Worm (Caenorhabditis elegans) whole organism, L4/young adult: ENCODE results near the gene aakb-1.

Experiments
- W03F9.2 ChIP-seq: fragments of 150-350 bp; optimal IDR thresholded peaks from 2 replicates; lab custom pipeline; 2014; ENCODE audit warnings: missing biosample characterization, missing genetic modification characterization
- dao-5 ChIP-seq: sonication (generic microtip); optimal IDR thresholded peaks from 2 replicates; lab custom pipeline; 2016; ENCODE audit warnings: missing genotype, missing genetic modification characterization, moderate library complexity, missing compliant biosample characterization
- him-1 ChIP-seq: sonication (generic microtip); optimal IDR thresholded peaks from 2 replicates; lab custom pipeline; 2016; ENCODE audit warnings: missing genotype, missing genetic modification reagents, missing genetic modification characterization, missing compliant biosample characterization

DNA sequence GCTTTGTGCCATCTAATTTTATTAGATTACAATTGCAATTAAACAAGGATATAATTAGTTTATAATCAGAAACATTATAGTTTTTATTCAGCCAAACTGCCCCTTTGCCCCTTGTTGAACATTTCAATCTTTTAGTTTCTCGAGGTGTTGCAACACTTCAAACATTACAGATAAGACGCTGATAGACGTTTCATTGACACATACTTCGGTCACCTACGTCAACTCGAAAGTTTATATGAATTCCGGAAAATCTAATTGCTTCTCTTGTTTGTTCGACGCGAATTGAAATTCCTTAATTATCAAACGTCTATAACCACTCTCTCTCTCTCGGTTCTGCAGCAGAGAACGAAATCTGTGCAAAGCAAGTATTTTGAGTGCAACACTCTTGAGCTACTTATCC is 11.7 kb downstream of the aakb-1 start:
- TF ChIP-seq him-1 (tag; lab: Kevin White, UChicago) (no peak), W03F9.2 (tag; lab: Kevin White, UChicago) (no peak), dao-5 (no peak)
